Worm (Caenorhabditis elegans): ENCODE measurements around the gene tmc-1.

DNA sequence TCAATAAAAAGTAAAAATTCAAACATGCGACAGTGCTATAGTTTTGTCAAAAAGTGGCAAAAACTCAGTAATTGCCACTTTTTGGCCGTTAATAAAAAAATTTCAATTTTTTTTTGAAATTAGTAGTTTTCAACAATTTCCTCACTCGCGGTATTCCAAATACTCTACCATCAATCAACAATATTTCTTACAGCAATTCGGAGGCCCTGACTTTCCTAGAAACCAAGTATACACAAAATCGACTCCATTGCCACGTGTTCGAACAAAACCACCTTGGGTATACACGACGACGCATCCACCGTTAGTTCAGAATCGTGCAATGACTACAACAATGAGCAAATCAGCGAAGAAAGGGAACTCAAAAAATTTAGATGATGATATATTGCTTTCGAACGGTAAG, 9.6 kb downstream of the tmc-1 start:
- TF ChIP-seq nhr-28 (tag; optimal IDR thresholded peaks at IDR 0.05) (no peak), skn-1 (tag; optimal IDR thresholded peaks at IDR 0.05) (no peak), ama-1 (optimal IDR thresholded peaks at IDR 0.05) (no peak), nfya-1 (tag; optimal IDR thresholded peaks at IDR 0.05; ENCODE audit: insufficient read depth) (no peak), nhr-25 (tag; optimal IDR thresholded peaks at IDR 0.05) (no peak), elt-3 (tag; optimal IDR thresholded peaks at IDR 0.05) (no peak)
